Worm (Caenorhabditis elegans) whole organism, young adult: Measurements from ENCODE around the gene C14C10.10.

Experiments used
- B0261.1 ChIP-seq: sonication (generic microtip); optimal IDR thresholded peaks from 2 replicates; lab custom pipeline; 2016; ENCODE audit warnings: mild to moderate bottlenecking, missing genetic modification characterization, moderate library complexity, missing compliant biosample characterization
- F22D6.2 ChIP-seq: sonication (generic microtip); optimal IDR thresholded peaks from 2 replicates; lab custom pipeline; 2016; ENCODE audit warnings: mild to moderate bottlenecking, missing genetic modification characterization, missing compliant biosample characterization
- F23B12.7 ChIP-seq: sonication (generic microtip); optimal IDR thresholded peaks from 2 replicates; lab custom pipeline; 2017; ENCODE audit warnings: missing genetic modification characterization, mild to moderate bottlenecking, missing compliant biosample characterization, antibody characterized with exemption, moderate library complexity; ENCODE audit not compliant: insufficient read depth
- F57C9.4 ChIP-seq: sonication (generic microtip); optimal IDR thresholded peaks from 2 replicates; lab custom pipeline; 2017; ENCODE audit warnings: mild to moderate bottlenecking, missing genetic modification characterization, missing compliant biosample characterization
- K12H6.12 ChIP-seq: fragments of 200-800 bp; sonication (Bioruptor generic); optimal IDR thresholded peaks from 2 replicates; lab custom pipeline; 2018; ENCODE audit warnings: mild to moderate bottlenecking, missing genetic modification characterization, missing compliant biosample characterization
- T07F8.4 ChIP-seq: sonication (generic microtip); optimal IDR thresholded peaks from 2 replicates; lab custom pipeline; 2016; ENCODE audit warnings: mild to moderate bottlenecking, missing genetic modification characterization, moderate library complexity, missing compliant biosample characterization
- Y95B8A.8 ChIP-seq: fragments of 200-800 bp; sonication (Bioruptor generic); IDR thresholded peaks from 2 replicates; pipeline ENCODE4 v1.3.6; 2022; ENCODE audit warnings: missing genetic modification reagents, missing genetic modification characterization, missing compliant biosample characterization
- ZK185.1 ChIP-seq: sonication (generic microtip); optimal IDR thresholded peaks from 2 replicates; lab custom pipeline; 2016; ENCODE audit warnings: mild to moderate bottlenecking, missing genetic modification characterization, missing compliant biosample characterization; ENCODE audit not compliant: poor library complexity, severe bottlenecking
- aptf-3 ChIP-seq: fragments of 200-800 bp; sonication (Bioruptor generic); IDR thresholded peaks from 2 replicates; pipeline ENCODE4 v1.3.6; 2022; ENCODE audit warnings: missing genetic modification characterization, missing compliant biosample characterization
- cebp-1 ChIP-seq, 2 experiments: fragments of 200-800 bp in 1 of 2; sonication (Bioruptor generic) in 1 of 2; sonication (generic microtip) in 1 of 2; IDR thresholded peaks in 1 of 2; optimal IDR thresholded peaks in 1 of 2; 2 replicates each; pipeline versions ENCODE4 v1.3.6 to Lab custom; 2017 to 2022; ENCODE audit warnings: missing compliant biosample characterization in 2 of 2, missing genetic modification characterization in 2 of 2, mild to moderate bottlenecking in 1 of 2, missing genetic modification reagents in 1 of 2, moderate library complexity in 1 of 2
- ceh-100 ChIP-seq: fragments of 200-800 bp; sonication (Bioruptor generic); IDR thresholded peaks from 2 replicates; pipeline ENCODE4 v1.3.6; 2022; ENCODE audit warnings: missing genetic modification reagents, missing genetic modification characterization, missing compliant biosample characterization
- chd-7 ChIP-seq: sonication (generic microtip); optimal IDR thresholded peaks from 2 replicates; lab custom pipeline; 2016; ENCODE audit warnings: mild to moderate bottlenecking, missing genetic modification characterization, moderate library complexity, missing compliant biosample characterization
- die-1 ChIP-seq: sonication (generic microtip); optimal IDR thresholded peaks from 2 replicates; lab custom pipeline; 2016; ENCODE audit warnings: missing genotype, mild to moderate bottlenecking, missing genetic modification characterization, missing compliant biosample characterization
- egl-44 ChIP-seq: fragments of 200-800 bp; sonication (Bioruptor generic); IDR thresholded peaks from 2 replicates; pipeline ENCODE4 v1.3.6; 2022; ENCODE audit warnings: missing genetic modification reagents, missing genetic modification characterization, missing compliant biosample characterization
- ekl-4 ChIP-seq: fragments of 200-800 bp; sonication (Bioruptor generic); IDR thresholded peaks from 2 replicates; pipeline ENCODE4 v1.3.6; 2022; ENCODE audit warnings: missing genetic modification reagents, missing genetic modification characterization, missing compliant biosample characterization
- ets-4 ChIP-seq: fragments of 200-800 bp; sonication (Bioruptor generic); optimal IDR thresholded peaks from 2 replicates; lab custom pipeline; 2018; ENCODE audit warnings: mild to moderate bottlenecking, missing genetic modification characterization, missing compliant biosample characterization
- him-1 ChIP-seq: sonication (generic microtip); optimal IDR thresholded peaks from 2 replicates; lab custom pipeline; 2016; ENCODE audit warnings: missing genotype, missing genetic modification reagents, missing genetic modification characterization, missing compliant biosample characterization
- hlh-12 ChIP-seq: sonication (generic microtip); optimal IDR thresholded peaks from 2 replicates; lab custom pipeline; 2016; ENCODE audit warnings: missing genetic modification characterization, missing compliant biosample characterization
- hlh-26 ChIP-seq: fragments of 200-800 bp; sonication (Bioruptor generic); conservative IDR thresholded peaks from 2 replicates; pipeline ENCODE4 v1.3.6; 2022; ENCODE audit warnings: missing genetic modification reagents, missing genetic modification characterization, missing compliant biosample characterization
- hmg-20 ChIP-seq: fragments of 200-800 bp; sonication (Bioruptor generic); IDR thresholded peaks from 2 replicates; pipeline ENCODE4 v1.3.6; 2022; ENCODE audit warnings: missing genetic modification reagents, missing genetic modification characterization, missing compliant biosample characterization
- hrde-1 ChIP-seq: sonication (generic microtip); optimal IDR thresholded peaks from 2 replicates; lab custom pipeline; 2016; ENCODE audit warnings: missing genetic modification characterization, mild to moderate bottlenecking, missing compliant biosample characterization, moderate library complexity, missing genotype, missing genetic modification reagents, borderline replicate concordance
- hsf-1 ChIP-seq: fragments of 200-800 bp; sonication (Bioruptor generic); IDR thresholded peaks from 2 replicates; pipeline ENCODE4 v1.3.6; 2022; ENCODE audit warnings: missing genetic modification reagents, missing genetic modification characterization, missing compliant biosample characterization
- lin-26 ChIP-seq: fragments of 200-800 bp; sonication (Bioruptor generic); IDR thresholded peaks from 2 replicates; pipeline ENCODE4 v1.3.6; 2022; ENCODE audit warnings: missing genetic modification reagents, missing genetic modification characterization, missing compliant biosample characterization
- lin-54 ChIP-seq: fragments of 200-800 bp; sonication (Bioruptor generic); optimal IDR thresholded peaks from 2 replicates; lab custom pipeline; 2018; ENCODE audit warnings: mild to moderate bottlenecking, missing genetic modification characterization, missing compliant biosample characterization
- lsy-27 ChIP-seq: sonication (generic microtip); optimal IDR thresholded peaks from 2 replicates; lab custom pipeline; 2017; ENCODE audit warnings: missing genetic modification characterization, mild to moderate bottlenecking, missing compliant biosample characterization, antibody characterized with exemption, missing genotype, borderline replicate concordance; ENCODE audit not compliant: insufficient read depth
- madf-10 ChIP-seq: sonication (generic microtip); optimal IDR thresholded peaks from 2 replicates; lab custom pipeline; 2016; ENCODE audit warnings: mild to moderate bottlenecking, missing genetic modification characterization, missing compliant biosample characterization
- madf-3 ChIP-seq: fragments of 200-800 bp; sonication (Bioruptor generic); IDR thresholded peaks from 2 replicates; pipeline ENCODE4 v1.3.6; 2022; ENCODE audit warnings: missing genetic modification reagents, missing genetic modification characterization, missing compliant biosample characterization
- mcd-1 ChIP-seq: fragments of 200-800 bp; sonication (Bioruptor generic); IDR thresholded peaks from 2 replicates; pipeline ENCODE4 v1.3.6; 2022; ENCODE audit warnings: missing genetic modification reagents, missing genetic modification characterization, missing compliant biosample characterization
- mes-4 ChIP-seq: sonication (generic microtip); optimal IDR thresholded peaks from 2 replicates; lab custom pipeline; 2016; ENCODE audit warnings: missing genotype, missing genetic modification characterization, missing compliant biosample characterization
- nfya-1 ChIP-seq: sonication (generic microtip); optimal IDR thresholded peaks from 2 replicates; lab custom pipeline; 2017; ENCODE audit warnings: antibody characterized with exemption, missing compliant biosample characterization, missing genetic modification characterization, borderline replicate concordance; ENCODE audit not compliant: insufficient read depth
- nfya-2 ChIP-seq: fragments of 200-800 bp; sonication (Bioruptor generic); IDR thresholded peaks from 2 replicates; pipeline ENCODE4 v1.3.6; 2022; ENCODE audit warnings: missing genetic modification reagents, missing genetic modification characterization, missing compliant biosample characterization
- nhr-179 ChIP-seq: sonication (generic microtip); optimal IDR thresholded peaks from 2 replicates; lab custom pipeline; 2016; ENCODE audit warnings: mild to moderate bottlenecking, missing genetic modification characterization, missing compliant biosample characterization
- nhr-80 ChIP-seq: sonication (generic microtip); optimal IDR thresholded peaks from 2 replicates; lab custom pipeline; 2016; ENCODE audit warnings: missing genetic modification characterization, missing compliant biosample characterization
- pbrm-1 ChIP-seq: fragments of 200-800 bp; sonication (Bioruptor generic); IDR thresholded peaks from 2 replicates; pipeline ENCODE4 v1.3.6; 2022; ENCODE audit warnings: missing genetic modification reagents, missing genetic modification characterization, missing compliant biosample characterization
- sea-2 ChIP-seq: fragments of 200-800 bp; sonication (Bioruptor generic); IDR thresholded peaks from 2 replicates; pipeline ENCODE4 v1.3.6; 2022; ENCODE audit warnings: missing genetic modification characterization, missing compliant biosample characterization
- tlf-1 ChIP-seq: fragments of 200-800 bp; sonication (Bioruptor generic); optimal IDR thresholded peaks from 2 replicates; lab custom pipeline; 2018; ENCODE audit warnings: mild to moderate bottlenecking, missing genetic modification characterization, missing compliant biosample characterization
- xnd-1 ChIP-seq: sonication (generic microtip); optimal IDR thresholded peaks from 2 replicates; lab custom pipeline; 2016; ENCODE audit warnings: missing genotype, missing genetic modification reagents, missing genetic modification characterization, missing compliant biosample characterization
- zim-3 ChIP-seq: sonication (generic microtip); optimal IDR thresholded peaks from 2 replicates; lab custom pipeline; 2017; ENCODE audit warnings: mild to moderate bottlenecking, missing genetic modification characterization, moderate library complexity, missing compliant biosample characterization
- ztf-22 ChIP-seq: fragments of 200-800 bp; sonication (Bioruptor generic); optimal IDR thresholded peaks from 2 replicates; lab custom pipeline; 2018; ENCODE audit warnings: mild to moderate bottlenecking, missing genetic modification characterization, moderate library complexity, missing compliant biosample characterization
- ztf-28 ChIP-seq: fragments of 200-800 bp; sonication (Bioruptor generic); IDR thresholded peaks from 2 replicates; pipeline ENCODE4 v1.3.6; 2022; ENCODE audit warnings: missing genetic modification reagents, missing genetic modification characterization, missing compliant biosample characterization
- ztf-6 ChIP-seq: fragments of 200-800 bp; sonication (Bioruptor generic); IDR thresholded peaks from 2 replicates; pipeline ENCODE4 v1.3.6; 2022; ENCODE audit warnings: missing genetic modification reagents, missing genetic modification characterization, missing compliant biosample characterization

The C14C10.10 gene

DNA sequence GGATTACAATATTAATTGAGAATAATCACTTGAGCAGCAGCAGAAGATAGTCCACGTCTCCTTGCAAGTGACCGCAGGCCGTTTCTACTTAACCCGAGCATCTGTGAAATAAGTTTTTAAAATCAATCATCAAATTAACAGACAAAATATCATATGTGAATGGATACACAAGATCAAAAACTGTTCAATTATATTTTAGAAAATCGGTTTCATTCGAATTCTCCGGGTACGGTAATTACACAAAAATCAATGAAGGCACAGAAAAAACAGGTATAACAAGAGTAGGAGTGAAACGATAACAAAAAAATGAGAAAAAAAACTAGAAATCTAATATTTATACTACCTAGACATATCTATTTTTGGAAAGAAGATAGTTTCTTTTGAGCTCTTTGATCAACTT is 2.7 kb downstream of the C14C10.10 start, which contains the start of gene mma-1:
TSS of gene mma-1 (minus strand) at position 101 of the 400 bp plus-strand sequence.
- TF ChIP-seq die-1 (tag; lab: Kevin White, UChicago), result no peak
- TF ChIP-seq hsf-1, result 0 out of 2 replicates have a peak, but pooled peaks have one; percentile 27

DNA sequence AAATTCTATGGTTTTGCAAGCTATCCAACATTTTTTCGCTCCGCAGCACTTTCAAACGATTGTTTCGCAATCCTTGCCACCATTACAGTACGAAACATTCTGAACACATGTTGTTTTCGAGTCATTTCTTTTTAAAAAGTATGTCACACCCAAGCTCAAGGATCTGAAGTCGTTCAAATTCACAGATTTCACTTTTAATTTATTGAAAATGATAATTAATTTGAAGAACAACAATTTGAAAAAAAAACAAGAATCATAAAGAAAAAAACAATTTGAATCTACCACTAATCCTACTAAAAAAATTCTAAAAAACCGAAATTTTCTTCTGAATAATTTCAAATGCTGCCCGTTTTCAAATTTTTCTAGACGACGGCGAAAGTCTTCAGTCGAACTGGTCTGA is 6.5 kb downstream of the C14C10.10 start, which contains the start of gene C14C10.2:
TSS of gene C14C10.2 (minus strand) at position 101 of the 400 bp plus-strand sequence.
- TF ChIP-seq nhr-80 (no peak), hlh-12 (tag; lab: Kevin White, UChicago) (no peak), madf-10 (tag; lab: Kevin White, UChicago) (no peak), hlh-26 (GFP tag; lab: Robert Waterston, UW) (no peak), chd-7 (tag; lab: Kevin White, UChicago) (no peak), cebp-1 (GFP tag; IDR thresholded peaks at IDR 0.05; lab: Robert Waterston, UW) (no peak), cebp-1 (tag; optimal IDR thresholded peaks at IDR 0.05; lab: Kevin White, UChicago) (peak; percentile 2), F22D6.2 (tag; lab: Kevin White, UChicago) (no peak), Y95B8A.8 (no peak), lin-26 (no peak)
- TF ChIP-seq, all 124 proteins: peak for 1

DNA sequence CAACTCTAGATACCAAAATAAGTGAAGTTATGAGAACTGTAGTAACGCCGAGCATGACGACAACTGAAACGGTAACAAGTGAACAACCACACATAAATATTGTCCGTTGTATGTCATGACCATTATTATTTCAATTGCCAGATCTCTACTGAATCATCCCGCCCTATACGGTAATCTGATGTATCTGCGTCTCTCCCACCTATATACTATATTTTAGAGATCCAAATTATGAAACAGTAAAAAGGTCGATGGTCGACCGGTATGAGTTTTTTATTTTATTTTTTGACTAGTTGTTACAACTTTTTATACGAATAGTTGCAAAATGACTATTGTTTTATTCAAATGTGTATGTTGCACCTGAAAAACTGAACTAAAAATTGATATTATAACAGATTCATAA is 8.3 kb downstream of the C14C10.10 start, which contains the start of gene ttr-43:
TSS of gene ttr-43 (minus strand) at position 101 of the 400 bp plus-strand sequence.
- TF ChIP-seq madf-10 (tag; lab: Kevin White, UChicago) (no peak), T07F8.4 (tag; lab: Kevin White, UChicago) (no peak), xnd-1 (tag; lab: Kevin White, UChicago) (no peak), ztf-22 (GFP tag; lab: Kevin White, UChicago) (no peak), ceh-100 (GFP tag; lab: Robert Waterston, UW) (no peak), aptf-3 (GFP tag; lab: Robert Waterston, UW) (no peak)
- TF ChIP-seq, all 124 proteins: peak for 0

DNA sequence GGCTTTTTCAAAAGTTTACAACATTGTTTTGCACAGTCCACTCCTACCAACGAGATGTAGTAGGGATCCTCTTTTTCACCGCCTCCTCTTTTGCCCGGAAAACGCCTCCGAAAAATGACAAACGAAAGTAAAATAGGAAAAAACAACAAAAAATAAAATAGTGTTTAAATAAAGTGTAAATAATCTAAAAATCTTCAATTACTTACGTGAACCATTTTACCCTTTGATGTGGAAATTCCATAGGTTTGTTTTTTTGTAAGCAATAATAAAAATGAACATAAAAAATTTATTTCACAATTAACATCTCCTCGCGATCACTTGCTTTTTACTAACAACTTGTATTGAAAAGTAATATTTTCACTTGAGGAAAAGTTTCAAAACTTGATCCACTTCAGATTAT is 10.9 kb downstream of the C14C10.10 start, which contains the start of gene C14C10.1:
TSS of gene C14C10.1 (plus strand) at position 301 of the 400 bp plus-strand sequence.
- TF ChIP-seq hrde-1 (tag; lab: Kevin White, UChicago), result no peak
- no peak for TF ChIP-seq hmg-20
- no peak for TF ChIP-seq ztf-6
- no peak for TF ChIP-seq mes-4 (tag; lab: Kevin White, UChicago)
- TF ChIP-seq F23B12.7 (tag; lab: Kevin White, UChicago), result no peak
- no peak for TF ChIP-seq F57C9.4 (tag; lab: Kevin White, UChicago)
- TF ChIP-seq egl-44 (GFP tag; lab: Robert Waterston, UW), result no peak
- no peak for TF ChIP-seq pbrm-1 (GFP tag; lab: Robert Waterston, UW)
- no peak for TF ChIP-seq lin-54 (GFP tag; lab: Kevin White, UChicago)

DNA sequence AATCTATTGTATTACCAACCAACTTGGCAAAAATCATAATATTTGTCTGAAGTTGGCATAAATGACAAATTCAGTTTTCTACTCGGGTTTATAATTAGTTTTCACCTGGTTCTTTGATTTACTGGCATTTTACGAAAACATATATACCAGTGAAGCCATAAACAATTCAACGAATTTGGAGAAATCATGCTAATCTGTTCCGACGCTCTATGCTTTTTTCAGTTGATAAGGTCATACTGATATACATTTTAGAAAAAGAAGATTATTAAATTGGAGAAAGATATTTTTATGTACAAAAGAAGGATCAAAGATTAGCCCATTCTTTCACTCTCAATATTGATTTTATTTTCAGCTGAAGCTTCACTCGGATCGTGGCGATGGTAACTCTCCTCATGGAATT is 12.1 kb downstream of the C14C10.10 start:
- TF ChIP-seq ets-4 (GFP tag; lab: Kevin White, UChicago), result no peak
- TF ChIP-seq ZK185.1, result no peak
- no peak for TF ChIP-seq him-1 (tag; lab: Kevin White, UChicago)
- TF ChIP-seq nfya-1 (tag; lab: Kevin White, UChicago), result no peak
- TF ChIP-seq hrde-1 (tag; lab: Kevin White, UChicago), result no peak
- TF ChIP-seq nhr-179 (tag; lab: Kevin White, UChicago), result no peak
- no peak for TF ChIP-seq mcd-1 (GFP tag; lab: Robert Waterston, UW)
- no peak for TF ChIP-seq nfya-2 (GFP tag; lab: Robert Waterston, UW)
- no peak for TF ChIP-seq zim-3 (tag; lab: Kevin White, UChicago)
- TF ChIP-seq tlf-1, result no peak
- no peak for TF ChIP-seq lsy-27 (tag; lab: Kevin White, UChicago)
- no peak for TF ChIP-seq K12H6.12 (tag; lab: Kevin White, UChicago)
- no peak for TF ChIP-seq madf-3 (GFP tag; lab: Robert Waterston, UW)
- no peak for TF ChIP-seq B0261.1 (tag; lab: Kevin White, UChicago)
- TF ChIP-seq sea-2 (GFP tag; lab: Robert Waterston, UW), result no peak
- no peak for TF ChIP-seq xnd-1 (tag; lab: Kevin White, UChicago)
- no peak for TF ChIP-seq ekl-4
- no peak for TF ChIP-seq ztf-28 (GFP tag; lab: Robert Waterston, UW)
